Fruit fly (Drosophila melanogaster): Measurements from ENCODE around the gene parvin.

parvin gene

dm6 chrX:19769821-19770519 is 24.1 kb downstream of the parvin start (continued):
- TF ChIP-seq fkh (GFP tag; optimal IDR thresholded peaks at IDR 0.05) (no peak), CG10669 (GFP tag; optimal IDR thresholded peaks at IDR 0.05) (peak; percentile 56), CG31627 (GFP tag; optimal IDR thresholded peaks at IDR 0.05) (peak; percentile 37), CG16779 (tag; optimal IDR thresholded peaks at IDR 0.05) (no peak), Eip93F (GFP tag; optimal IDR thresholded peaks at IDR 0.05) (no peak), salr (GFP tag; optimal IDR thresholded peaks at IDR 0.05) (peak in 1 of 2 experiments; percentile 17), Hr4 (GFP tag; optimal IDR thresholded peaks at IDR 0.05) (peak; percentile 11), CG15336 (GFP tag; IDR thresholded peaks at IDR 0.05) (no peak; the same call in 1 of the 2 replicates), CG11902 (GFP tag; optimal IDR thresholded peaks at IDR 0.05) (no peak), CG32006 (GFP tag; optimal IDR thresholded peaks at IDR 0.05) (peak; percentile 39), Blimp-1 (GFP tag; optimal IDR thresholded peaks at IDR 0.05) (no peak), OdsH (GFP tag; optimal IDR thresholded peaks at IDR 0.05) (peak; percentile 49), Sox14 (GFP tag; optimal IDR thresholded peaks at IDR 0.05) (peak; percentile 57), esn (GFP tag; optimal IDR thresholded peaks at IDR 0.05) (peak; percentile 66), Gug (GFP tag; IDR thresholded peaks at IDR 0.05) (no peak), achi (GFP tag; optimal IDR thresholded peaks at IDR 0.05) (peak; percentile 34), CG11762 (GFP tag; optimal IDR thresholded peaks at IDR 0.05; ENCODE audit: insufficient read depth) (no peak), Hr39 (GFP tag; optimal IDR thresholded peaks at IDR 0.05) (peak; percentile 68), Eip75B (GFP tag; optimal IDR thresholded peaks at IDR 0.05) (peak; percentile 43), vri (GFP tag; optimal IDR thresholded peaks at IDR 0.05) (peak; percentile 46), ss (GFP tag; optimal IDR thresholded peaks at IDR 0.05) (peak; percentile 23 to 40)

- no peak for TF ChIP-seq CG6163 (GFP tag; IDR thresholded peaks at IDR 0.05)
- no peak for TF ChIP-seq CG11902 (GFP tag; optimal IDR thresholded peaks at IDR 0.05)
- no peak for TF ChIP-seq CG8319 (GFP tag; optimal IDR thresholded peaks at IDR 0.05)
- TF ChIP-seq CG10669 (GFP tag; optimal IDR thresholded peaks at IDR 0.05), result no peak
- TF ChIP-seq fd85E (GFP tag; optimal IDR thresholded peaks at IDR 0.05), result no peak
- no peak for TF ChIP-seq esn (GFP tag; optimal IDR thresholded peaks at IDR 0.05)
- TF ChIP-seq topi (GFP tag; optimal IDR thresholded peaks at IDR 0.05), result no peak
- TF ChIP-seq CG6808 (GFP tag; optimal IDR thresholded peaks at IDR 0.05), result no peak
- no peak for TF ChIP-seq CG3032 (tag; optimal IDR thresholded peaks at IDR 0.05)
- TF ChIP-seq CG10631 (GFP tag; optimal IDR thresholded peaks at IDR 0.05), result no peak
- TF ChIP-seq CG15336 (GFP tag; IDR thresholded peaks at IDR 0.05), result no peak
- no peak for TF ChIP-seq Lpt (GFP tag; optimal IDR thresholded peaks at IDR 0.05)
- TF ChIP-seq spab (GFP tag; optimal IDR thresholded peaks at IDR 0.05), result no peak
- TF ChIP-seq Sox102F (GFP tag; optimal IDR thresholded peaks at IDR 0.05), result no peak
- TF ChIP-seq CG6854 (GFP tag; optimal IDR thresholded peaks at IDR 0.05), result no peak
These were observed 26.3 kb downstream of the parvin start for dm6 chrX:19772002-19772622.

- TF ChIP-seq CG31627 (GFP tag; optimal IDR thresholded peaks at IDR 0.05) (no peak), cyc (GFP tag; optimal IDR thresholded peaks at IDR 0.05) (no peak), ss (GFP tag; optimal IDR thresholded peaks at IDR 0.05) (peak in 1 of 2 experiments; percentile 1), Eip93F (GFP tag; optimal IDR thresholded peaks at IDR 0.05) (no peak), Lpt (GFP tag; optimal IDR thresholded peaks at IDR 0.05) (no peak), Eip78C (GFP tag) (peak; percentile 11), CG1621 (tag; optimal IDR thresholded peaks at IDR 0.05) (peak; percentile 4)
These were observed 28.2 kb downstream of the parvin start for dm6 chrX:19773734-19774702.

Measured in whole organism, prepupa.